Fruit fly (Drosophila melanogaster) S2 (cell line): ENCODE results near the gene Nlg1.

Experiments used
- CG8478 ChIP-seq: fragments of >200 bp; optimal IDR thresholded peaks from 2 replicates; lab custom pipeline; 2018
- CTCF ChIP-seq, 2 experiments: fragments of >200 bp; optimal IDR thresholded peaks; 2 replicates each; lab custom pipeline; 2018

DNA sequence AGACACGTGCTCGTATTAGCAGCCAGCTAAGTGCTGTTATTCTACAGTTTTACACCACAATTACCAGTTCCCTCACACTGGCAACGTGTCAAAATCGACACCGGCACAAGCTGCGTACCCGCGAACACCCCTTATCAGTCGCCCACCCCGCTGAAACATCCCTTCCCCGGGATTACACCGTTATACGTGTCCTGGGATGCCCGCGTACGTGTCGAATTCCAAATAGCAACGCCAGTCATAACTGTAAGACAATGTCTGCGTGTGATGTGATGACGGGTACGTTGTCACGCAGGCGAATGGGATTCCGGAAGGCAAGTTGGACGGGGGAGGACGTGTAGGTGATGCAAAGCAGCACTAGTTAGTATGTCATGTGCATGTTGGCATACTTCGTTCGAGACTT, 61.9 kb downstream of the Nlg1 start:
- TF ChIP-seq CTCF (optimal IDR thresholded peaks at IDR 0.05; lab: Kevin White, UChicago) (no peak), CG8478 (lab: Kevin White, UChicago) (no peak)
